Worm (Caenorhabditis elegans) whole organism, young adult: Measurements from ENCODE around the gene enu-3.2.

Experiments used
- B0336.3 ChIP-seq: fragments of 200-800 bp; sonication (Bioruptor generic); IDR thresholded peaks from 2 replicates; pipeline ENCODE4 v1.3.6; 2022; ENCODE audit warnings: missing genetic modification characterization, missing compliant biosample characterization
- C06A6.2 ChIP-seq: fragments of 200-800 bp; sonication (Bioruptor generic); conservative IDR thresholded peaks from 2 replicates; pipeline ENCODE4 v1.3.6; 2022; ENCODE audit warnings: missing genetic modification characterization, missing compliant biosample characterization
- D2030.7 ChIP-seq: fragments of 200-800 bp; sonication (Bioruptor generic); IDR thresholded peaks from 2 replicates; pipeline ENCODE4 v1.3.6; 2022; ENCODE audit warnings: missing genetic modification reagents, missing genetic modification characterization, missing compliant biosample characterization
- F23B12.7 ChIP-seq: sonication (generic microtip); optimal IDR thresholded peaks from 2 replicates; lab custom pipeline; 2017; ENCODE audit warnings: missing genetic modification characterization, mild to moderate bottlenecking, missing compliant biosample characterization, antibody characterized with exemption, moderate library complexity; ENCODE audit not compliant: insufficient read depth
- F33H1.4 ChIP-seq: fragments of 200-800 bp; sonication (Bioruptor generic); IDR thresholded peaks from 2 replicates; pipeline ENCODE4 v1.3.6; 2022; ENCODE audit warnings: missing genetic modification reagents, missing genetic modification characterization, missing compliant biosample characterization
- F52B5.7 ChIP-seq: sonication (generic microtip); optimal IDR thresholded peaks from 2 replicates; lab custom pipeline; 2016; ENCODE audit warnings: mild to moderate bottlenecking, missing genetic modification characterization, missing compliant biosample characterization
- F55B11.4 ChIP-seq: sonication (generic microtip); optimal IDR thresholded peaks from 2 replicates; lab custom pipeline; 2016; ENCODE audit warnings: missing compliant biosample characterization, missing genetic modification characterization, borderline replicate concordance; ENCODE audit not compliant: insufficient read depth
- K11D2.4 ChIP-seq: fragments of 200-800 bp; sonication (Bioruptor generic); IDR thresholded peaks from 2 replicates; pipeline ENCODE4 v1.3.6; 2022; ENCODE audit warnings: missing genetic modification reagents, missing genetic modification characterization, missing compliant biosample characterization
- Y53G8AR.9 ChIP-seq: fragments of 200-800 bp; sonication (Bioruptor generic); conservative IDR thresholded peaks from 2 replicates; pipeline ENCODE4 v1.3.6; 2022; ENCODE audit warnings: missing genetic modification reagents, missing genetic modification characterization, missing compliant biosample characterization
- Y56A3A.18 ChIP-seq: fragments of 200-800 bp; sonication (Bioruptor generic); IDR thresholded peaks from 2 replicates; pipeline ENCODE4 v1.3.6; 2022; ENCODE audit warnings: missing genetic modification reagents, missing genetic modification characterization, missing compliant biosample characterization
- Y95B8A.8 ChIP-seq: fragments of 200-800 bp; sonication (Bioruptor generic); IDR thresholded peaks from 2 replicates; pipeline ENCODE4 v1.3.6; 2022; ENCODE audit warnings: missing genetic modification reagents, missing genetic modification characterization, missing compliant biosample characterization
- akir-1 ChIP-seq: fragments of 200-800 bp; sonication (Bioruptor generic); optimal IDR thresholded peaks from 2 replicates; lab custom pipeline; 2018; ENCODE audit warnings: mild to moderate bottlenecking, missing genetic modification characterization, moderate library complexity, missing compliant biosample characterization
- atf-7 ChIP-seq: sonication (generic microtip); optimal IDR thresholded peaks from 2 replicates; lab custom pipeline; 2017; ENCODE audit warnings: mild to moderate bottlenecking, missing genetic modification characterization, missing compliant biosample characterization
- ceh-100 ChIP-seq: fragments of 200-800 bp; sonication (Bioruptor generic); IDR thresholded peaks from 2 replicates; pipeline ENCODE4 v1.3.6; 2022; ENCODE audit warnings: missing genetic modification reagents, missing genetic modification characterization, missing compliant biosample characterization
- ceh-79 ChIP-seq: sonication (generic microtip); optimal IDR thresholded peaks from 2 replicates; lab custom pipeline; 2017; ENCODE audit warnings: mild to moderate bottlenecking, missing genetic modification characterization, missing compliant biosample characterization
- ceh-91 ChIP-seq: fragments of 200-800 bp; sonication (Bioruptor generic); IDR thresholded peaks from 2 replicates; pipeline ENCODE4 v1.3.6; 2022; ENCODE audit warnings: missing genetic modification reagents, missing genetic modification characterization, missing compliant biosample characterization
- dox-1 ChIP-seq: fragments of 200-800 bp; sonication (Bioruptor generic); IDR thresholded peaks from 2 replicates; pipeline ENCODE4 v1.3.6; 2022; ENCODE audit warnings: missing genetic modification reagents, missing genetic modification characterization, missing compliant biosample characterization
- egrh-3 ChIP-seq: fragments of 200-800 bp; sonication (Bioruptor generic); IDR thresholded peaks from 2 replicates; pipeline ENCODE4 v1.3.6; 2022; ENCODE audit warnings: missing genetic modification reagents, missing genetic modification characterization, missing compliant biosample characterization
- ekl-4 ChIP-seq: fragments of 200-800 bp; sonication (Bioruptor generic); IDR thresholded peaks from 2 replicates; pipeline ENCODE4 v1.3.6; 2022; ENCODE audit warnings: missing genetic modification reagents, missing genetic modification characterization, missing compliant biosample characterization
- fkh-3 ChIP-seq: sonication (generic microtip); optimal IDR thresholded peaks from 2 replicates; lab custom pipeline; 2016; ENCODE audit warnings: mild to moderate bottlenecking, missing genetic modification characterization, missing compliant biosample characterization
- hmg-1.2 ChIP-seq: fragments of 200-800 bp; sonication (Bioruptor generic); IDR thresholded peaks from 2 replicates; pipeline ENCODE4 v1.3.6; 2022; ENCODE audit warnings: missing genetic modification reagents, missing genetic modification characterization, missing compliant biosample characterization
- hmg-20 ChIP-seq: fragments of 200-800 bp; sonication (Bioruptor generic); IDR thresholded peaks from 2 replicates; pipeline ENCODE4 v1.3.6; 2022; ENCODE audit warnings: missing genetic modification reagents, missing genetic modification characterization, missing compliant biosample characterization
- hsf-1 ChIP-seq: fragments of 200-800 bp; sonication (Bioruptor generic); IDR thresholded peaks from 2 replicates; pipeline ENCODE4 v1.3.6; 2022; ENCODE audit warnings: missing genetic modification reagents, missing genetic modification characterization, missing compliant biosample characterization
- lin-40 ChIP-seq: sonication (generic microtip); optimal IDR thresholded peaks from 2 replicates; lab custom pipeline; 2016; ENCODE audit warnings: missing genetic modification characterization, mild to moderate bottlenecking, missing compliant biosample characterization, missing genotype, missing genetic modification reagents
- madf-3 ChIP-seq: fragments of 200-800 bp; sonication (Bioruptor generic); IDR thresholded peaks from 2 replicates; pipeline ENCODE4 v1.3.6; 2022; ENCODE audit warnings: missing genetic modification reagents, missing genetic modification characterization, missing compliant biosample characterization
- madf-6 ChIP-seq: fragments of 200-800 bp; sonication (Bioruptor generic); IDR thresholded peaks from 2 replicates; pipeline ENCODE4 v1.3.6; 2022; ENCODE audit warnings: missing genetic modification reagents, missing genetic modification characterization, missing compliant biosample characterization
- madf-8 ChIP-seq: fragments of 200-800 bp; sonication (Bioruptor generic); conservative IDR thresholded peaks from 2 replicates; pipeline ENCODE4 v1.3.6; 2022; ENCODE audit warnings: missing genetic modification reagents, missing genetic modification characterization, missing compliant biosample characterization
- mcd-1 ChIP-seq: fragments of 200-800 bp; sonication (Bioruptor generic); IDR thresholded peaks from 2 replicates; pipeline ENCODE4 v1.3.6; 2022; ENCODE audit warnings: missing genetic modification reagents, missing genetic modification characterization, missing compliant biosample characterization
- mxl-1 ChIP-seq: sonication (generic microtip); optimal IDR thresholded peaks from 2 replicates; lab custom pipeline; 2016; ENCODE audit warnings: missing genetic modification characterization, missing compliant biosample characterization
- pbrm-1 ChIP-seq: fragments of 200-800 bp; sonication (Bioruptor generic); IDR thresholded peaks from 2 replicates; pipeline ENCODE4 v1.3.6; 2022; ENCODE audit warnings: missing genetic modification reagents, missing genetic modification characterization, missing compliant biosample characterization
- rcor-1 ChIP-seq: fragments of 200-800 bp; sonication (Bioruptor generic); IDR thresholded peaks from 2 replicates; pipeline ENCODE4 v1.3.6; 2022; ENCODE audit warnings: missing genetic modification reagents, missing genetic modification characterization, missing compliant biosample characterization
- sdz-38 ChIP-seq: sonication (generic microtip); optimal IDR thresholded peaks from 2 replicates; lab custom pipeline; 2016; ENCODE audit warnings: missing genotype, missing genetic modification characterization, missing compliant biosample characterization
- xnd-1 ChIP-seq: sonication (generic microtip); optimal IDR thresholded peaks from 2 replicates; lab custom pipeline; 2016; ENCODE audit warnings: missing genotype, missing genetic modification reagents, missing genetic modification characterization, missing compliant biosample characterization
- zfh-2 ChIP-seq: fragments of 200-800 bp; sonication (Bioruptor generic); conservative IDR thresholded peaks from 2 replicates; pipeline ENCODE4 v1.3.6; 2022; ENCODE audit warnings: missing genetic modification reagents, missing genetic modification characterization, missing compliant biosample characterization
- ztf-25 ChIP-seq: fragments of 200-800 bp; sonication (Bioruptor generic); IDR thresholded peaks from 2 replicates; pipeline ENCODE4 v1.3.6; 2022; ENCODE audit warnings: missing genetic modification reagents, missing genetic modification characterization, missing compliant biosample characterization
- ztf-26 ChIP-seq: sonication (generic microtip); optimal IDR thresholded peaks from 2 replicates; lab custom pipeline; 2017; ENCODE audit warnings: missing genetic modification characterization, missing compliant biosample characterization
- ztf-6 ChIP-seq: fragments of 200-800 bp; sonication (Bioruptor generic); IDR thresholded peaks from 2 replicates; pipeline ENCODE4 v1.3.6; 2022; ENCODE audit warnings: missing genetic modification reagents, missing genetic modification characterization, missing compliant biosample characterization

enu-3.2 gene

ce11 chrIII:4754001-4754561 is 31.0 kb downstream of the enu-3.2 start, which contains the start of the genes rps-0 and rbg-3 (continued):
- peak; percentile 94 for TF ChIP-seq F23B12.7
- TF ChIP-seq madf-8 (GFP tag; lab: Robert Waterston, UW): peak; percentile 42
- peak; percentile 58; the same call in 1 of the 2 replicates for TF ChIP-seq Y53G8AR.9 (GFP tag; lab: Robert Waterston, UW)
- peak; percentile 76 for TF ChIP-seq K11D2.4 (GFP tag; lab: Robert Waterston, UW)
- TF ChIP-seq ceh-100: peak; percentile 27; the same call in 1 of the 2 replicates
- peak; percentile 99 for TF ChIP-seq F33H1.4

ce11 chrIII:4752569-4752968 is 32.5 kb downstream of the enu-3.2 start:
- TF ChIP-seq F33H1.4 (peak; percentile 99), pbrm-1 (peak; percentile 68), mcd-1 (GFP tag; lab: Robert Waterston, UW) (peak; percentile 87), hsf-1 (GFP tag; lab: Robert Waterston, UW) (peak; percentile 82), rcor-1 (GFP tag; lab: Robert Waterston, UW) (peak; percentile 55), ekl-4 (peak; percentile 91), D2030.7 (GFP tag; lab: Robert Waterston, UW) (peak; percentile 58), Y95B8A.8 (GFP tag; lab: Robert Waterston, UW) (0 out of 2 replicates have a peak, but pooled peaks have one; percentile 23), dox-1 (GFP tag; lab: Robert Waterston, UW) (peak; percentile 75), hmg-1.2 (GFP tag; lab: Robert Waterston, UW) (peak; percentile 67), ceh-91 (peak; percentile 62), madf-6 (GFP tag; lab: Robert Waterston, UW) (peak; percentile 80), ceh-100 (peak; percentile 52), madf-3 (GFP tag; lab: Robert Waterston, UW) (0 out of 2 replicates have a peak, but pooled peaks have one; percentile 25), hmg-20 (GFP tag; lab: Robert Waterston, UW) (peak; percentile 39; the same call in 1 of the 2 replicates), C06A6.2 (GFP tag; lab: Robert Waterston, UW) (peak; percentile 41; the same call in 1 of the 2 replicates), K11D2.4 (GFP tag; lab: Robert Waterston, UW) (peak; percentile 80)

- TF ChIP-seq lin-40 (tag; lab: Kevin White, UChicago) (no peak), F52B5.7 (tag; lab: Kevin White, UChicago) (no peak), hmg-1.2 (GFP tag; lab: Robert Waterston, UW) (no peak), zfh-2 (peak; percentile 93), ztf-26 (tag; lab: Kevin White, UChicago) (no peak), F23B12.7 (no peak), xnd-1 (tag; lab: Kevin White, UChicago) (no peak), hmg-20 (GFP tag; lab: Robert Waterston, UW) (no peak), ztf-6 (GFP tag; lab: Robert Waterston, UW) (no peak), sdz-38 (tag; lab: Kevin White, UChicago) (no peak), egrh-3 (GFP tag; lab: Robert Waterston, UW) (peak; percentile 90), mxl-1 (no peak), C06A6.2 (GFP tag; lab: Robert Waterston, UW) (no peak)
Measured at ce11 chrIII:4748666-4749065, 36.4 kb downstream of the enu-3.2 start.

- TF ChIP-seq mcd-1 (GFP tag; lab: Robert Waterston, UW) (no peak), Y56A3A.18 (GFP tag; lab: Robert Waterston, UW) (no peak), akir-1 (GFP tag; lab: Kevin White, UChicago) (no peak), ceh-79 (tag; lab: Kevin White, UChicago) (no peak), hmg-1.2 (GFP tag; lab: Robert Waterston, UW) (no peak), fkh-3 (tag; lab: Kevin White, UChicago) (no peak), F55B11.4 (tag; lab: Kevin White, UChicago) (no peak), B0336.3 (GFP tag; lab: Robert Waterston, UW) (no peak), sdz-38 (tag; lab: Kevin White, UChicago) (no peak), pbrm-1 (no peak), ztf-26 (tag; lab: Kevin White, UChicago) (no peak), ztf-25 (GFP tag; lab: Robert Waterston, UW) (no peak), atf-7 (tag; lab: Kevin White, UChicago) (no peak)
- TF ChIP-seq, all 124 proteins: peak for 0
Measured at ce11 chrIII:4748109-4748508, 36.9 kb downstream of the enu-3.2 start, which contains the start of gene col-89. Gene col-89, plus strand, starts transcription at chrIII:4748127.
